Fruit fly (Drosophila melanogaster) whole organism, embryonic: ENCODE measurements around the gene Ac3.

ENCODE experiments used
- Atf6 ChIP-seq: fragments of 200-800 bp; sonication (Bioruptor generic); IDR thresholded peaks from 2 replicates; pipeline ENCODE4 v1.3.6; 2022; ENCODE audit warnings: missing biosample characterization, missing genetic modification characterization
- Bgb ChIP-seq: fragments of 200-800 bp; sonication (Bioruptor generic); IDR thresholded peaks from 2 replicates; pipeline ENCODE4 v1.3.6; 2022; ENCODE audit warnings: missing biosample characterization, missing genetic modification characterization; ENCODE audit not compliant: partially characterized antibody
- CG10959 ChIP-seq: fragments of 200-800 bp; sonication (Bioruptor generic); IDR thresholded peaks from 2 replicates; pipeline ENCODE4 v1.3.6; 2022; ENCODE audit warnings: missing biosample characterization, missing genetic modification characterization
- CG11504 ChIP-seq: fragments of 200-800 bp; sonication (Bioruptor generic); optimal IDR thresholded peaks from 3 replicates; lab custom pipeline; 2019; ENCODE audit warnings: missing biosample characterization, mild to moderate bottlenecking, missing genetic modification characterization, moderate library complexity
- CG11695 ChIP-seq: fragments of 200-800 bp; sonication (Bioruptor generic); IDR thresholded peaks from 3 replicates; pipeline ENCODE4 v1.3.6; 2022; ENCODE audit warnings: missing biosample characterization, missing genetic modification characterization
- CG12104 ChIP-seq: fragments of 200-800 bp; sonication (Bioruptor generic); optimal IDR thresholded peaks from 3 replicates; lab custom pipeline; 2016; ENCODE audit warnings: missing biosample characterization, missing genetic modification characterization
- CG13123 ChIP-seq: fragments of 200-800 bp; sonication (Bioruptor generic); optimal IDR thresholded peaks from 2 replicates; lab custom pipeline; 2016; ENCODE audit warnings: missing biosample characterization, missing genetic modification characterization
- CG14710 ChIP-seq: fragments of 200-800 bp; sonication (Bioruptor generic); optimal IDR thresholded peaks from 3 replicates; lab custom pipeline; 2019; ENCODE audit warnings: missing biosample characterization, mild to moderate bottlenecking, missing genetic modification characterization, moderate library complexity
- CG17359 ChIP-seq: fragments of 200-800 bp; sonication (Bioruptor generic); optimal IDR thresholded peaks from 3 replicates; lab custom pipeline; 2018; ENCODE audit warnings: missing biosample characterization, mild to moderate bottlenecking, missing genetic modification characterization, moderate library complexity
- CG18011 ChIP-seq: fragments of 200-800 bp; sonication (Bioruptor generic); optimal IDR thresholded peaks from 2 replicates; lab custom pipeline; 2017; ENCODE audit warnings: missing biosample characterization, missing genetic modification characterization, mild to moderate bottlenecking, moderate library complexity, missing genotype
- CG2116 ChIP-seq: fragments of 200-800 bp; sonication (Bioruptor generic); optimal IDR thresholded peaks from 3 replicates; lab custom pipeline; 2018; ENCODE audit warnings: missing biosample characterization, mild to moderate bottlenecking, missing genetic modification characterization
- CG2678 ChIP-seq: fragments of 200-800 bp; sonication (Bioruptor generic); optimal IDR thresholded peaks from 3 replicates; lab custom pipeline; 2019; ENCODE audit warnings: missing biosample characterization, mild to moderate bottlenecking, missing genetic modification characterization, moderate library complexity
- CG30020 ChIP-seq: fragments of 200-800 bp; optimal IDR thresholded peaks from 2 replicates; lab custom pipeline; 2019; ENCODE audit warnings: missing biosample characterization, mild to moderate bottlenecking, missing genetic modification characterization, moderate library complexity
- CG34224 ChIP-seq: fragments of 200-800 bp; sonication (Bioruptor generic); IDR thresholded peaks from 3 replicates; pipeline ENCODE4 v1.3.6; 2022; ENCODE audit warnings: missing biosample characterization, missing genetic modification characterization; ENCODE audit not compliant: partially characterized antibody
- CG4820 ChIP-seq: fragments of 200-800 bp; sonication (Bioruptor generic); optimal IDR thresholded peaks from 3 replicates; lab custom pipeline; 2016; ENCODE audit warnings: missing biosample characterization, missing genetic modification characterization
- CG6791 ChIP-seq: fragments of 200-800 bp; sonication (Bioruptor generic); IDR thresholded peaks from 3 replicates; pipeline ENCODE4 v1.3.6; 2022; ENCODE audit warnings: missing biosample characterization, missing genetic modification characterization; ENCODE audit not compliant: partially characterized antibody
- CG8944 ChIP-seq: fragments of 200-800 bp; sonication (Bioruptor generic); optimal IDR thresholded peaks from 3 replicates; lab custom pipeline; 2016; ENCODE audit warnings: missing biosample characterization, missing genetic modification characterization
- CrebB ChIP-seq: fragments of 200-800 bp; sonication (Bioruptor generic); optimal IDR thresholded peaks from 3 replicates; lab custom pipeline; 2018; ENCODE audit warnings: missing biosample characterization, mild to moderate bottlenecking, missing genetic modification characterization
- Dad ChIP-seq: fragments of 200-800 bp; sonication (Bioruptor generic); optimal IDR thresholded peaks from 3 replicates; lab custom pipeline; 2016; ENCODE audit warnings: missing biosample characterization, missing genetic modification characterization
- Doc3 ChIP-seq: fragments of 200-800 bp; sonication (Bioruptor generic); IDR thresholded peaks from 3 replicates; pipeline ENCODE4 v1.3.6; 2022; ENCODE audit warnings: missing biosample characterization, missing genetic modification characterization; ENCODE audit not compliant: partially characterized antibody
- Dp ChIP-seq: fragments of 200-800 bp; sonication (Bioruptor generic); optimal IDR thresholded peaks from 2 replicates; lab custom pipeline; 2018; ENCODE audit warnings: missing biosample characterization, mild to moderate bottlenecking, missing genetic modification characterization, moderate library complexity
- Dref ChIP-seq: fragments of 200-800 bp; sonication (Bioruptor generic); IDR thresholded peaks from 2 replicates; pipeline ENCODE4 v1.3.6; 2022; ENCODE audit warnings: missing biosample characterization, missing genetic modification characterization
- Fer1 ChIP-seq: fragments of 200-800 bp; sonication (Bioruptor generic); optimal IDR thresholded peaks from 2 replicates; lab custom pipeline; 2017; ENCODE audit warnings: missing biosample characterization, mild to moderate bottlenecking, missing genetic modification characterization
- Gsc ChIP-seq: fragments of 200-800 bp; sonication (Bioruptor generic); IDR thresholded peaks from 2 replicates; pipeline ENCODE4 v1.3.6; 2022; ENCODE audit warnings: missing biosample characterization, missing genetic modification characterization
- Lhr ChIP-seq: fragments of 200-800 bp; sonication (Bioruptor generic); optimal IDR thresholded peaks from 3 replicates; lab custom pipeline; 2017; ENCODE audit warnings: mild to moderate bottlenecking, missing biosample characterization, missing genetic modification reagents, missing genetic modification characterization
- Max ChIP-seq: fragments of 200-800 bp; sonication (Bioruptor generic); optimal IDR thresholded peaks from 2 replicates; lab custom pipeline; 2016; ENCODE audit warnings: missing biosample characterization, mild to moderate bottlenecking, missing genetic modification characterization
- Rfx ChIP-seq: fragments of 200-800 bp; sonication (Bioruptor generic); IDR thresholded peaks from 2 replicates; pipeline ENCODE4 v1.3.6; 2022; ENCODE audit warnings: missing biosample characterization, missing genetic modification characterization
- Scr ChIP-seq: fragments of 200-800 bp; sonication (Bioruptor generic); IDR thresholded peaks from 2 replicates; pipeline ENCODE4 v1.3.6; 2022; ENCODE audit warnings: missing biosample characterization, missing genetic modification characterization; ENCODE audit not compliant: partially characterized antibody
- amos ChIP-seq: fragments of 200-800 bp; sonication (Bioruptor generic); IDR thresholded peaks from 2 replicates; pipeline ENCODE4 v1.3.6; 2022; ENCODE audit warnings: missing biosample characterization, missing genetic modification characterization; ENCODE audit not compliant: partially characterized antibody
- bowl ChIP-seq: fragments of 200-800 bp; sonication (Bioruptor generic); IDR thresholded peaks from 2 replicates; pipeline ENCODE4 v1.3.6; 2022; ENCODE audit warnings: missing biosample characterization, missing genetic modification characterization
- chn ChIP-seq: fragments of 200-800 bp; sonication (Bioruptor generic); optimal IDR thresholded peaks from 2 replicates; lab custom pipeline; 2016; ENCODE audit warnings: missing biosample characterization, missing genetic modification characterization
- crp ChIP-seq, 2 experiments: fragments of 200-800 bp; sonication (Bioruptor generic); optimal IDR thresholded peaks; 2 replicates in 1 of 2; 3 replicates in 1 of 2; lab custom pipeline; 2017; ENCODE audit warnings: missing biosample characterization in 2 of 2, missing genetic modification characterization in 2 of 2, mild to moderate bottlenecking in 1 of 2, moderate library complexity in 1 of 2
- dm ChIP-seq: fragments of 200-800 bp; sonication (Bioruptor generic); optimal IDR thresholded peaks from 3 replicates; lab custom pipeline; 2016; ENCODE audit warnings: missing biosample characterization, missing genetic modification characterization
- ems ChIP-seq: fragments of 200-800 bp; sonication (Bioruptor generic); optimal IDR thresholded peaks from 3 replicates; lab custom pipeline; 2016; ENCODE audit warnings: missing biosample characterization, missing genetic modification characterization
- exex ChIP-seq: fragments of 200-800 bp; sonication (Bioruptor generic); optimal IDR thresholded peaks from 4 replicates; lab custom pipeline; 2018; ENCODE audit warnings: missing biosample characterization, mild to moderate bottlenecking, missing genetic modification characterization, moderate library complexity
- fd3F ChIP-seq: fragments of 200-800 bp; sonication (Bioruptor generic); optimal IDR thresholded peaks from 2 replicates; lab custom pipeline; 2018; ENCODE audit warnings: missing biosample characterization, mild to moderate bottlenecking, missing genetic modification characterization, moderate library complexity
- fd96Cb ChIP-seq: fragments of 200-800 bp; sonication (Bioruptor generic); optimal IDR thresholded peaks from 2 replicates; lab custom pipeline; 2018; ENCODE audit warnings: missing biosample characterization, mild to moderate bottlenecking, missing genetic modification characterization, moderate library complexity
- fu2 ChIP-seq: fragments of 200-800 bp; sonication (Bioruptor generic); optimal IDR thresholded peaks from 2 replicates; lab custom pipeline; 2016; ENCODE audit warnings: missing biosample characterization, missing genetic modification characterization
- gfzf ChIP-seq: fragments of 200-800 bp; sonication (Bioruptor generic); optimal IDR thresholded peaks from 2 replicates; lab custom pipeline; 2016; ENCODE audit warnings: missing biosample characterization, mild to moderate bottlenecking, missing genetic modification characterization, moderate library complexity
- hbn ChIP-seq: fragments of 200-800 bp; sonication (Bioruptor generic); IDR thresholded peaks from 2 replicates; pipeline ENCODE4 v1.3.6; 2022; ENCODE audit warnings: missing biosample characterization, missing genetic modification characterization; ENCODE audit not compliant: partially characterized antibody
- hkb ChIP-seq, 2 experiments: fragments of 200-800 bp in 1 of 2; fragments of >200 bp in 1 of 2; sonication (Bioruptor generic) in 1 of 2; IDR thresholded peaks in 1 of 2; optimal IDR thresholded peaks in 1 of 2; 2 replicates each; pipeline versions ENCODE4 v1.3.6 to Lab custom; 2017 to 2022; ENCODE audit warnings: missing biosample characterization in 1 of 2, missing genetic modification characterization in 1 of 2
- lmd ChIP-seq: fragments of 200-800 bp; sonication (Bioruptor generic); IDR thresholded peaks from 2 replicates; pipeline ENCODE4 v1.3.6; 2022; ENCODE audit warnings: missing biosample characterization, missing genetic modification characterization
- maf-S ChIP-seq: fragments of 200-800 bp; sonication (Bioruptor generic); optimal IDR thresholded peaks from 2 replicates; lab custom pipeline; 2016; ENCODE audit warnings: missing biosample characterization, missing genetic modification characterization
- nmo ChIP-seq: fragments of 200-800 bp; sonication (Bioruptor generic); optimal IDR thresholded peaks from 2 replicates; lab custom pipeline; 2018; ENCODE audit warnings: missing biosample characterization, mild to moderate bottlenecking, missing genetic modification characterization, moderate library complexity
- pita ChIP-seq: fragments of 200-800 bp; sonication (Bioruptor generic); optimal IDR thresholded peaks from 2 replicates; lab custom pipeline; 2017; ENCODE audit warnings: missing biosample characterization, mild to moderate bottlenecking, missing genetic modification characterization
- schlank ChIP-seq: fragments of 200-800 bp; sonication (Bioruptor generic); optimal IDR thresholded peaks from 2 replicates; lab custom pipeline; 2018; ENCODE audit warnings: missing biosample characterization, mild to moderate bottlenecking, missing genetic modification characterization
- sens ChIP-seq: fragments of 200-800 bp; sonication (Bioruptor generic); peaks from one replicate; lab custom pipeline; 2016; ENCODE audit warnings: missing biosample characterization, missing genetic modification characterization
- stwl ChIP-seq: fragments of 200-800 bp; sonication (Bioruptor generic); optimal IDR thresholded peaks from 3 replicates; lab custom pipeline; 2018; ENCODE audit warnings: missing biosample characterization, mild to moderate bottlenecking, missing genetic modification characterization, moderate library complexity
- trem ChIP-seq: fragments of 200-800 bp; optimal IDR thresholded peaks from 3 replicates; lab custom pipeline; 2019; ENCODE audit warnings: missing biosample characterization, mild to moderate bottlenecking, missing genetic modification characterization, moderate library complexity

Gene Ac3

DNA sequence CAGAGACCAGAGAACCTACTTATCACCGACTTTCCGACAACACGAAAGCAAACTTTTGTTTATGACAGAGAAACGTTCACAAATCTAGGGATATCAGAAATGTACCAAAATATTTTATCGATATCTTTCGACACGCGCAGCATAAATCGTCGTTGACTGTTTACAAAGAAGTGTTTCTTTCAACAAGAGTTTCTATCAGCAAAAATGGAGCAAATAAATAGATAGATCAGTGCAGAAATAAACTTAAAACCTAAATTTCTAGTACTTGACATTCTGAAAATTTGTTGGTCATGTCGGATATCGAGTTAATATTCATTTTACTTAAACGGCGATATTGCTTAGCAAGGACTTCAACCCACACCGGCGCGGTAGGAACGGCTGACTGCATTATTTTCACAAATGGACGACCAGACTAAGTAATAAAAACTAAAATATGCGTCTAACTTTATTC lies 45.1 kb downstream of the Ac3 start, which contains the start of gene CG2225 (continued):
- TF ChIP-seq CG6791 (GFP tag; lab: Robert Waterston, UW) = 0 out of 3 replicates have a peak, but pooled peaks have one; percentile 54
- TF ChIP-seq fd3F (GFP tag; lab: Kevin White, UChicago) = no peak
- peak; percentile 77 for TF ChIP-seq CG34224 (GFP tag; lab: Robert Waterston, UW)
- TF ChIP-seq pita (GFP tag; lab: Kevin White, UChicago) = peak; percentile 43
- TF ChIP-seq stwl (tag; lab: Kevin White, UChicago) = peak; percentile 6
- no peak for TF ChIP-seq CG12104 (GFP tag; lab: Kevin White, UChicago)
- TF ChIP-seq Max (GFP tag; lab: Kevin White, UChicago) = peak; percentile 10
- TF ChIP-seq CG13123 (GFP tag; lab: Kevin White, UChicago) = no peak
- peak; percentile 10 for TF ChIP-seq Lhr
- peak; percentile 27 for TF ChIP-seq CG11504 (tag; lab: Kevin White, UChicago)
- no peak for TF ChIP-seq CG2678 (tag; lab: Kevin White, UChicago)
- TF ChIP-seq lmd (GFP tag; lab: Robert Waterston, UW) = no peak
- TF ChIP-seq bowl (GFP tag; lab: Robert Waterston, UW) = no peak
- TF ChIP-seq Bgb (GFP tag; lab: Robert Waterston, UW) = peak; percentile 69
- TF ChIP-seq Scr (GFP tag; lab: Robert Waterston, UW) = peak; percentile 74
- no peak for TF ChIP-seq Gsc (GFP tag; lab: Robert Waterston, UW)
- peak; percentile 48 for TF ChIP-seq CG30020 (tag; lab: Kevin White, UChicago)
- TF ChIP-seq Doc3 = 0 out of 3 replicates have a peak, but pooled peaks have one; percentile 55
- peak; percentile 38 for TF ChIP-seq CG14710 (tag; lab: Kevin White, UChicago)
- peak; percentile 12 for TF ChIP-seq dm (GFP tag; lab: Kevin White, UChicago)
- TF ChIP-seq Fer1 (GFP tag; lab: Kevin White, UChicago) = peak; percentile 0
- TF ChIP-seq Rfx (GFP tag; lab: Robert Waterston, UW) = no peak
- no peak for TF ChIP-seq fu2 (GFP tag; lab: Kevin White, UChicago)
- peak; percentile 49 for TF ChIP-seq gfzf (GFP tag; lab: Kevin White, UChicago)
- no peak for TF ChIP-seq CG17359 (tag; lab: Kevin White, UChicago)
- peak in 1 of 2 experiments; percentile 43 for TF ChIP-seq crp (GFP tag; optimal IDR thresholded peaks at IDR 0.05; lab: Kevin White, UChicago)
- no peak for TF ChIP-seq exex (tag; lab: Kevin White, UChicago)
- peak; percentile 62 for TF ChIP-seq hbn (GFP tag; lab: Robert Waterston, UW)
- no peak for TF ChIP-seq CG18011
- TF ChIP-seq CG8944 (GFP tag; lab: Kevin White, UChicago) = no peak
- TF ChIP-seq CG11695 (GFP tag; lab: Robert Waterston, UW) = no peak
- no peak for TF ChIP-seq trem
- peak; percentile 9 for TF ChIP-seq Dp (GFP tag; lab: Kevin White, UChicago)
- peak; percentile 90 for TF ChIP-seq CG2116 (GFP tag; lab: Kevin White, UChicago)
- no peak for TF ChIP-seq Dad (GFP tag; lab: Kevin White, UChicago)
- TF ChIP-seq schlank (tag; lab: Kevin White, UChicago) = no peak
- peak; percentile 49 for TF ChIP-seq sens
- TF ChIP-seq maf-S = no peak
- TF ChIP-seq nmo (GFP tag; lab: Kevin White, UChicago) = peak; percentile 1
- TF ChIP-seq chn (GFP tag; lab: Kevin White, UChicago) = no peak
- TF ChIP-seq Atf6 (GFP tag; lab: Robert Waterston, UW) = no peak
- peak; percentile 57 for TF ChIP-seq Dref (GFP tag; lab: Robert Waterston, UW)
- TF ChIP-seq fd96Cb (tag; lab: Kevin White, UChicago) = no peak
- TF ChIP-seq CrebB = no peak
- TF ChIP-seq CG10959 (GFP tag; lab: Robert Waterston, UW) = no peak
- TF ChIP-seq hkb (optimal IDR thresholded peaks at IDR 0.05; lab: Kevin White, UChicago) = no peak
- no peak for TF ChIP-seq hkb (GFP tag; IDR thresholded peaks at IDR 0.05; lab: Robert Waterston, UW)
- TF ChIP-seq CG4820 (GFP tag; lab: Kevin White, UChicago) = no peak
- TF ChIP-seq amos (GFP tag; lab: Robert Waterston, UW) = peak; percentile 73
- no peak for TF ChIP-seq ems (GFP tag; lab: Kevin White, UChicago)
